Worm (Caenorhabditis elegans): ENCODE data around the gene C45H4.14.

Gene C45H4.14

ce11 chrV:2159331-2159730, at the start of gene C45H4.14:
C45H4.14 (minus strand) TSS chrV:2159431.
- TF ChIP-seq nhr-12 (tag; optimal IDR thresholded peaks at IDR 0.05), result no peak
- TF ChIP-seq nhr-237 (tag; optimal IDR thresholded peaks at IDR 0.05), result no peak
- no peak for TF ChIP-seq lin-39 (tag; optimal IDR thresholded peaks at IDR 0.05)
- TF ChIP-seq fkh-10 (GFP tag; optimal IDR thresholded peaks at IDR 0.05), result no peak
- TF ChIP-seq egl-5 (tag; optimal IDR thresholded peaks at IDR 0.05), result no peak
- TF ChIP-seq nhr-43 (tag; optimal IDR thresholded peaks at IDR 0.05; ENCODE audit: poor library complexity, severe bottlenecking), result no peak
- no peak for TF ChIP-seq lsy-12 (tag; optimal IDR thresholded peaks at IDR 0.05)
- no peak for TF ChIP-seq nhr-67 (tag; optimal IDR thresholded peaks at IDR 0.05)
- TF ChIP-seq ama-1 (optimal IDR thresholded peaks at IDR 0.05), result no peak
- TF ChIP-seq tbx-2 (tag; optimal IDR thresholded peaks at IDR 0.05), result no peak
- TF ChIP-seq eor-1 (tag; optimal IDR thresholded peaks at IDR 0.05), result no peak
- no peak for TF ChIP-seq mml-1 (tag; optimal IDR thresholded peaks at IDR 0.05)
- TF ChIP-seq egl-27 (tag; optimal IDR thresholded peaks at IDR 0.05), result no peak
- no peak for TF ChIP-seq ceh-82 (tag; optimal IDR thresholded peaks at IDR 0.05)
- TF ChIP-seq sea-2 (GFP tag; optimal IDR thresholded peaks at IDR 0.05), result no peak
- no peak for TF ChIP-seq nhr-28 (tag; optimal IDR thresholded peaks at IDR 0.05)
- no peak for TF ChIP-seq nhr-76 (tag; optimal IDR thresholded peaks at IDR 0.05)

ce11 chrV:2207527-2207926, 48.3 kb upstream of the C45H4.14 start:
- TF ChIP-seq nhr-23 (tag; optimal IDR thresholded peaks at IDR 0.05) (no peak), nfya-1 (tag; optimal IDR thresholded peaks at IDR 0.05; ENCODE audit: insufficient read depth) (peak; percentile 84), ztf-4 (tag; optimal IDR thresholded peaks at IDR 0.05) (no peak), nhr-237 (tag; optimal IDR thresholded peaks at IDR 0.05) (no peak), unc-62 (GFP tag; optimal IDR thresholded peaks at IDR 0.05) (no peak)

ce11 chrV:2206801-2207200, 47.6 kb upstream of the C45H4.14 start, which contains the start of gene svh-11:
svh-11 (plus strand) TSS chrV:2207101.
- TF ChIP-seq nhr-76 (tag; optimal IDR thresholded peaks at IDR 0.05) (no peak), daf-12 (tag; optimal IDR thresholded peaks at IDR 0.05) (no peak), unc-62 (GFP tag; optimal IDR thresholded peaks at IDR 0.05) (no peak), ceh-28 (tag; optimal IDR thresholded peaks at IDR 0.05) (no peak), pqm-1 (tag; optimal IDR thresholded peaks at IDR 0.05) (no peak), elt-2 (tag; optimal IDR thresholded peaks at IDR 0.05) (no peak)

- TF ChIP-seq nhr-23 (tag; optimal IDR thresholded peaks at IDR 0.05) (no peak), eor-1 (tag; optimal IDR thresholded peaks at IDR 0.05) (no peak), lin-39 (tag; optimal IDR thresholded peaks at IDR 0.05) (no peak), skn-1 (tag; optimal IDR thresholded peaks at IDR 0.05) (no peak), fkh-2 (tag; optimal IDR thresholded peaks at IDR 0.05) (no peak), ceh-28 (tag; optimal IDR thresholded peaks at IDR 0.05) (no peak), pha-4 (tag; optimal IDR thresholded peaks at IDR 0.05) (no peak)
Observed at ce11 chrV:2206181-2206580, 47.0 kb upstream of the C45H4.14 start, which contains the start of gene srt-40. srt-40 (minus strand) TSS chrV:2206281.

ce11 chrV:2204080-2204479, 44.8 kb upstream of the C45H4.14 start, which contains the start of gene cyp-33C12:
cyp-33C12 (minus strand) TSS chrV:2204400.
- TF ChIP-seq pha-4 (tag; optimal IDR thresholded peaks at IDR 0.05) (no peak), daf-12 (tag; optimal IDR thresholded peaks at IDR 0.05) (no peak), nhr-67 (tag; optimal IDR thresholded peaks at IDR 0.05) (no peak), eor-1 (tag; optimal IDR thresholded peaks at IDR 0.05) (no peak), elt-1 (tag; optimal IDR thresholded peaks at IDR 0.05) (no peak), R02D3.7 (tag; optimal IDR thresholded peaks at IDR 0.05) (no peak), mdl-1 (tag; optimal IDR thresholded peaks at IDR 0.05) (no peak), nhr-76 (tag; optimal IDR thresholded peaks at IDR 0.05) (no peak), lin-15B (tag; optimal IDR thresholded peaks at IDR 0.05) (no peak), elt-3 (tag; optimal IDR thresholded peaks at IDR 0.05) (no peak), hmg-11 (tag; optimal IDR thresholded peaks at IDR 0.05) (no peak), nhr-11 (tag; optimal IDR thresholded peaks at IDR 0.05) (no peak), ceh-82 (tag; optimal IDR thresholded peaks at IDR 0.05) (no peak), lsy-12 (tag; optimal IDR thresholded peaks at IDR 0.05) (no peak), egl-5 (tag; optimal IDR thresholded peaks at IDR 0.05) (no peak), ZK546.5 (tag; optimal IDR thresholded peaks at IDR 0.05) (no peak), unc-39 (tag; optimal IDR thresholded peaks at IDR 0.05) (no peak), ceh-28 (tag; optimal IDR thresholded peaks at IDR 0.05) (no peak), lin-39 (tag; optimal IDR thresholded peaks at IDR 0.05) (no peak), nhr-43 (tag; optimal IDR thresholded peaks at IDR 0.05; ENCODE audit: poor library complexity, severe bottlenecking) (no peak)

Measured in whole organism, L3 larva.